Worm (Caenorhabditis elegans): Measurements from ENCODE around the gene clec-25.

- TF ChIP-seq hlh-1 (tag; optimal IDR thresholded peaks at IDR 0.05) = no peak
- TF ChIP-seq unc-62 (GFP tag; optimal IDR thresholded peaks at IDR 0.05) = no peak
- TF ChIP-seq pha-4 (tag; optimal IDR thresholded peaks at IDR 0.05) = no peak
- TF ChIP-seq nhr-237 (tag; optimal IDR thresholded peaks at IDR 0.05) = no peak
- no peak for TF ChIP-seq unc-39 (tag; optimal IDR thresholded peaks at IDR 0.05)
- no peak for TF ChIP-seq nhr-28 (tag; optimal IDR thresholded peaks at IDR 0.05)
- no peak for TF ChIP-seq elt-1 (tag; optimal IDR thresholded peaks at IDR 0.05; ENCODE audit: borderline replicate concordance, insufficient read depth)
- no peak for TF ChIP-seq ces-1 (GFP tag; optimal IDR thresholded peaks at IDR 0.05)
- TF ChIP-seq elt-3 (tag; optimal IDR thresholded peaks at IDR 0.05) = no peak
- TF ChIP-seq ztf-11 (tag; optimal IDR thresholded peaks at IDR 0.05) = no peak
- no peak for TF ChIP-seq lsy-2 (tag; optimal IDR thresholded peaks at IDR 0.05)
Measured at ce11 chrV:16848498-16848897, 5.5 kb downstream of the clec-25 start, which contains the start of the genes clec-36 and clec-26.
